Fruit fly (Drosophila melanogaster) whole organism: ENCODE measurements around the gene CG15506.

Source experiments
- EcR ChIP-seq, 2 experiments: fragments of >200 bp; optimal IDR thresholded peaks; 2 replicates each; lab custom pipeline; 2017; ENCODE audit warnings: missing biosample characterization in 2 of 2, missing genetic modification characterization in 2 of 2, missing genetic modification reagents in 2 of 2
- pan ChIP-seq: fragments of >200 bp; optimal IDR thresholded peaks from 2 replicates; lab custom pipeline; 2017
- psq ChIP-seq: fragments of >200 bp; optimal IDR thresholded peaks from 2 replicates; lab custom pipeline; 2017

- TF ChIP-seq EcR (GFP tag; optimal IDR thresholded peaks at IDR 0.05; lab: Kevin White, UChicago), result no peak
- no peak for TF ChIP-seq psq (lab: Kevin White, UChicago)
- no peak for TF ChIP-seq pan (lab: Kevin White, UChicago)
Observed at dm6 chr3R:29682152-29682600, 36.3 kb upstream of the CG15506 start, which contains the start of the genes CG7582 and Gycalpha99B.
